Fruit fly (Drosophila melanogaster) whole organism, embryonic: ENCODE measurements around the gene CG33966.
A peak's percentile ranks its signal among the peaks of the same experiment; 100 is the strongest.

ENCODE experiments used
- Abd-B ChIP-seq: fragments of 200-800 bp; sonication (Bioruptor generic); optimal IDR thresholded peaks from 2 replicates; lab custom pipeline; 2018; ENCODE audit warnings: missing biosample characterization, mild to moderate bottlenecking, missing genetic modification characterization, moderate library complexity
- Awh ChIP-seq: fragments of 200-800 bp; sonication (Bioruptor generic); IDR thresholded peaks from 2 replicates; pipeline ENCODE4, ENCODE4 v1.3.6; 2022; ENCODE audit warnings: missing biosample characterization, missing genetic modification characterization
- CG10543 ChIP-seq: fragments of 200-800 bp; sonication (Bioruptor generic); optimal IDR thresholded peaks from 3 replicates; lab custom pipeline; 2017; ENCODE audit warnings: missing biosample characterization, mild to moderate bottlenecking, missing genetic modification characterization, moderate library complexity
- CG13296 ChIP-seq: fragments of 200-800 bp; sonication (Bioruptor generic); optimal IDR thresholded peaks from 3 replicates; lab custom pipeline; 2018; ENCODE audit warnings: missing biosample characterization, mild to moderate bottlenecking, missing genetic modification characterization
- CG13424 ChIP-seq: fragments of 200-800 bp; sonication (Bioruptor generic); optimal IDR thresholded peaks from 2 replicates; lab custom pipeline; 2019; ENCODE audit warnings: missing biosample characterization, mild to moderate bottlenecking, missing genetic modification characterization, moderate library complexity
- CG13775 ChIP-seq: fragments of 200-800 bp; sonication (Bioruptor generic); optimal IDR thresholded peaks from 3 replicates; lab custom pipeline; 2017; ENCODE audit warnings: missing biosample characterization, mild to moderate bottlenecking, missing genetic modification characterization
- CG13894 ChIP-seq: fragments of 200-800 bp; sonication (Bioruptor generic); optimal IDR thresholded peaks from 3 replicates; lab custom pipeline; 2018; ENCODE audit warnings: missing biosample characterization, mild to moderate bottlenecking, missing genetic modification characterization, moderate library complexity
- CG14965 ChIP-seq: fragments of 200-800 bp; sonication (Bioruptor generic); optimal IDR thresholded peaks from 2 replicates; lab custom pipeline; 2016; ENCODE audit warnings: missing biosample characterization, missing genetic modification characterization, borderline replicate concordance
- CG1529 ChIP-seq: fragments of 200-800 bp; sonication (Bioruptor generic); optimal IDR thresholded peaks from 3 replicates; lab custom pipeline; 2018; ENCODE audit warnings: missing biosample characterization, missing genetic modification characterization
- CG15601 ChIP-seq: fragments of 200-800 bp; sonication (Bioruptor generic); optimal IDR thresholded peaks from 3 replicates; lab custom pipeline; 2019; ENCODE audit warnings: missing biosample characterization, mild to moderate bottlenecking, missing genetic modification characterization, moderate library complexity
- CG1603 ChIP-seq: fragments of 200-800 bp; sonication (Bioruptor generic); optimal IDR thresholded peaks from 2 replicates; lab custom pipeline; 2019; ENCODE audit warnings: missing biosample characterization, mild to moderate bottlenecking, missing genetic modification characterization, moderate library complexity
- CG2116 ChIP-seq: fragments of 200-800 bp; sonication (Bioruptor generic); optimal IDR thresholded peaks from 3 replicates; lab custom pipeline; 2018; ENCODE audit warnings: missing biosample characterization, mild to moderate bottlenecking, missing genetic modification characterization
- CG3995 ChIP-seq: fragments of 200-800 bp; sonication (Bioruptor generic); optimal IDR thresholded peaks from 3 replicates; lab custom pipeline; 2016; ENCODE audit warnings: missing biosample characterization, missing genetic modification characterization
- CG4424 ChIP-seq: fragments of 200-800 bp; sonication (Bioruptor generic); optimal IDR thresholded peaks from 3 replicates; lab custom pipeline; 2016; ENCODE audit warnings: missing biosample characterization, missing genetic modification characterization
- CG4707 ChIP-seq: fragments of 200-800 bp; sonication (Bioruptor generic); optimal IDR thresholded peaks from 2 replicates; lab custom pipeline; 2018; ENCODE audit warnings: missing biosample characterization, mild to moderate bottlenecking, missing genetic modification characterization, moderate library complexity
- CG4854 ChIP-seq: fragments of 200-800 bp; sonication (Bioruptor generic); optimal IDR thresholded peaks from 2 replicates; lab custom pipeline; 2016; ENCODE audit warnings: missing biosample characterization, missing genetic modification characterization, inconsistent platforms
- CrebB ChIP-seq: fragments of 200-800 bp; sonication (Bioruptor generic); optimal IDR thresholded peaks from 3 replicates; lab custom pipeline; 2018; ENCODE audit warnings: missing biosample characterization, mild to moderate bottlenecking, missing genetic modification characterization
- Doc2 ChIP-seq: fragments of 200-800 bp; sonication (Bioruptor generic); IDR thresholded peaks from 2 replicates; pipeline ENCODE4 v1.3.6; 2022; ENCODE audit warnings: missing biosample characterization, missing genetic modification characterization
- Fer3 ChIP-seq: fragments of 200-800 bp; sonication (Bioruptor generic); optimal IDR thresholded peaks from 2 replicates; lab custom pipeline; 2018; ENCODE audit warnings: missing biosample characterization, mild to moderate bottlenecking, missing genetic modification characterization, moderate library complexity
- H15 ChIP-seq: fragments of 200-800 bp; sonication (Bioruptor generic); IDR thresholded peaks from 3 replicates; pipeline ENCODE4 v1.3.6; 2022; ENCODE audit warnings: missing biosample characterization, missing genetic modification characterization
- Ravus ChIP-seq: fragments of 200-800 bp; sonication (Bioruptor generic); IDR thresholded peaks from 2 replicates; pipeline ENCODE4 v1.3.6; 2022; ENCODE audit warnings: missing biosample characterization, missing genetic modification characterization
- Spps ChIP-seq: fragments of 200-800 bp; sonication (Bioruptor generic); optimal IDR thresholded peaks from 2 replicates; lab custom pipeline; 2018; ENCODE audit warnings: missing biosample characterization, mild to moderate bottlenecking, missing genetic modification characterization
- Trl ChIP-seq, 3 experiments: fragments of >200 bp in 2 of 3; fragments of 200-800 bp in 1 of 3; sonication (Bioruptor generic) in 1 of 3; optimal IDR thresholded peaks; 2 replicates in 1 of 3; 3 replicates in 2 of 3; lab custom pipeline; 2016 to 2017; ENCODE audit warnings: missing biosample characterization in 1 of 3, missing genetic modification characterization in 1 of 3
- bbx ChIP-seq: fragments of 200-800 bp; sonication (Bioruptor generic); IDR thresholded peaks from 2 replicates; pipeline ENCODE4 v1.3.6; 2022; ENCODE audit warnings: missing biosample characterization, missing genetic modification characterization; ENCODE audit not compliant: partially characterized antibody
- bcd ChIP-seq: fragments of 200-800 bp; sonication (Bioruptor generic); optimal IDR thresholded peaks from 2 replicates; lab custom pipeline; 2017; ENCODE audit warnings: missing biosample characterization, mild to moderate bottlenecking, missing genetic modification characterization
- btn ChIP-seq: fragments of 200-800 bp; sonication (Bioruptor generic); optimal IDR thresholded peaks from 2 replicates; lab custom pipeline; 2016; ENCODE audit warnings: missing biosample characterization, missing genetic modification characterization
- chinmo ChIP-seq: fragments of 200-800 bp; sonication (Bioruptor generic); IDR thresholded peaks from 4 replicates; pipeline ENCODE4 v1.3.6; 2022; ENCODE audit warnings: missing biosample characterization, missing genetic modification characterization; ENCODE audit not compliant: partially characterized antibody
- chm ChIP-seq: fragments of 200-800 bp; sonication (Bioruptor generic); IDR thresholded peaks from 2 replicates; pipeline ENCODE4 v1.3.6; 2022; ENCODE audit warnings: missing biosample characterization, missing genetic modification characterization
- chn ChIP-seq: fragments of 200-800 bp; sonication (Bioruptor generic); optimal IDR thresholded peaks from 2 replicates; lab custom pipeline; 2016; ENCODE audit warnings: missing biosample characterization, missing genetic modification characterization
- danr ChIP-seq: fragments of 200-800 bp; sonication (Bioruptor generic); IDR thresholded peaks from 2 replicates; pipeline ENCODE4 v1.3.6; 2022; ENCODE audit warnings: missing biosample characterization, missing genetic modification characterization
- en ChIP-seq: fragments of 200-800 bp; sonication (Bioruptor generic); optimal IDR thresholded peaks from 2 replicates; lab custom pipeline; 2016; ENCODE audit warnings: missing biosample characterization, missing genetic modification characterization
- fd64A ChIP-seq: fragments of 200-800 bp; sonication (Bioruptor generic); optimal IDR thresholded peaks from 3 replicates; lab custom pipeline; 2018; ENCODE audit warnings: missing biosample characterization, mild to moderate bottlenecking, missing genetic modification characterization
- fru ChIP-seq: fragments of >200 bp; optimal IDR thresholded peaks from 2 replicates; lab custom pipeline; 2017
- hkb ChIP-seq, 2 experiments: fragments of 200-800 bp in 1 of 2; fragments of >200 bp in 1 of 2; sonication (Bioruptor generic) in 1 of 2; IDR thresholded peaks in 1 of 2; optimal IDR thresholded peaks in 1 of 2; 2 replicates each; pipeline versions ENCODE4 v1.3.6 to Lab custom; 2017 to 2022; ENCODE audit warnings: missing biosample characterization in 1 of 2, missing genetic modification characterization in 1 of 2
- luna ChIP-seq: fragments of 200-800 bp; sonication (Bioruptor generic); optimal IDR thresholded peaks from 2 replicates; lab custom pipeline; 2016; ENCODE audit warnings: missing biosample characterization, missing genetic modification characterization
- mam ChIP-seq: fragments of 200-800 bp; sonication (Bioruptor generic); optimal IDR thresholded peaks from 3 replicates; lab custom pipeline; 2016; ENCODE audit warnings: missing biosample characterization, missing genetic modification characterization
- nau ChIP-seq: fragments of 200-800 bp; sonication (Bioruptor generic); optimal IDR thresholded peaks from 3 replicates; lab custom pipeline; 2017; ENCODE audit warnings: missing biosample characterization, mild to moderate bottlenecking, missing genetic modification characterization, missing genetic modification reagents
- oc ChIP-seq: fragments of 200-800 bp; sonication (Bioruptor generic); optimal IDR thresholded peaks from 2 replicates; lab custom pipeline; 2018; ENCODE audit warnings: missing biosample characterization, mild to moderate bottlenecking, missing genetic modification characterization, moderate library complexity
- otp ChIP-seq: fragments of 200-800 bp; sonication (Bioruptor generic); IDR thresholded peaks from 3 replicates; pipeline ENCODE4, ENCODE4 v1.3.6; 2022; ENCODE audit warnings: missing biosample characterization, missing genetic modification characterization
- repo ChIP-seq: fragments of 200-800 bp; sonication (Bioruptor generic); optimal IDR thresholded peaks from 2 replicates; lab custom pipeline; 2016; ENCODE audit warnings: missing biosample characterization, missing genetic modification characterization
- row ChIP-seq: fragments of 200-800 bp; sonication (Bioruptor generic); IDR thresholded peaks from 3 replicates; pipeline ENCODE4 v1.3.6; 2022; ENCODE audit warnings: missing biosample characterization, missing genetic modification characterization
- seq ChIP-seq: fragments of 200-800 bp; sonication (Bioruptor generic); IDR thresholded peaks from 2 replicates; pipeline ENCODE4 v1.3.6; 2022; ENCODE audit warnings: missing biosample characterization, missing genetic modification characterization
- stc ChIP-seq: fragments of 200-800 bp; sonication (Bioruptor generic); IDR thresholded peaks from 2 replicates; pipeline ENCODE4 v1.3.6; 2022; ENCODE audit warnings: missing biosample characterization, missing genetic modification characterization
- sug ChIP-seq: fragments of 200-800 bp; optimal IDR thresholded peaks from 2 replicates; lab custom pipeline; 2019; ENCODE audit warnings: missing biosample characterization, mild to moderate bottlenecking, missing genetic modification characterization, moderate library complexity
- tgo ChIP-seq: fragments of 200-800 bp; sonication (Bioruptor generic); IDR thresholded peaks from 3 replicates; pipeline ENCODE4 v1.3.6; 2022; ENCODE audit warnings: missing biosample characterization, missing genetic modification characterization
- tup ChIP-seq: fragments of 200-800 bp; sonication (Bioruptor generic); optimal IDR thresholded peaks from 2 replicates; lab custom pipeline; 2016; ENCODE audit warnings: missing biosample characterization, mild to moderate bottlenecking, missing genetic modification characterization, moderate library complexity
- wdn ChIP-seq: fragments of 200-800 bp; sonication (Bioruptor generic); IDR thresholded peaks from 2 replicates; pipeline ENCODE4 v1.3.6; 2022; ENCODE audit warnings: missing biosample characterization, missing genetic modification characterization

Gene CG33966

DNA sequence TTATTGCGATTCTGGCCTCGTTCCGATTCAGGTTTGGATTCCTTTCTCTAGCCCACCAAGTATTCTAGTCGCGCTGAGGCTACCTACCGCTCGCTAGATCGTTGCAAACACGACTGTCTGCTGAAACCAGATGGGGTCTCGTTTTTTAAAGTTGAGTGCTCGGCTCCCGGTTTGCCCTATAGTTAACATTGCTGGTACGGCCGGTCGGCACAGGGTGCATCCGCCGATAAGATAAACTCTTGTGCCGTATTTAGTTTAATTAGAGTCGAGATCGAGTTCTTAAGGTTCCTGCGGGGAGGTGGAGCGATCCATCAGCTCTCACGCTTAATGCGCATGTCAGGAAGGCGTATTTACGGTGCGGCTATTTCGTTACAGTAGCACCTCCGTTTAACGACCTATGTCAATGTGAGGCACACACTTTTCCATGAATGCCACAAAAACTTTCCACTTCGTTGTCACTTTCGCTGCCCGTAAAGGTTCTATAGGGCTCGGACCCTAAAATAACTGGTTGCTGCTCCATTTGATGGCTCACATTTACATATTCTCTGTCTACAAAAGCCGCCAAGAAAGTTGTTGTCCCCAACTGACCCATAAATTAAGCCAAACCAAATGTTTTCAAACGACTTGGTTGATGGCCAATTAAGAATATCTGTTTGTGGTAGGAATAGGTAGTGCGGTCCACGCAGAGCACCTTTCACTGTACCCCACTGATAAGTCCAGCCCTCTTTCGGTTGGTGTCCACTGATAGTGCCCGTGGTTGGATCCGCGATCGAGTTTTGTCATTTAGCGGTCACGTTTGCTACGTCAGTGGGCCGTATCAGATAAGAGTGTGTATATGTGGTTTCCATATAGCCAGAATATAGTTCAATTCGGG, 29.0 kb upstream of the CG33966 start, which contains the start of gene CG9119 (continued):
- TF ChIP-seq Doc2 (GFP tag; lab: Robert Waterston, UW), result no peak
- TF ChIP-seq tgo (GFP tag; lab: Robert Waterston, UW), result peak; percentile 59
- 0 out of 4 replicates have a peak, but pooled peaks have one; percentile 33 for TF ChIP-seq chinmo (GFP tag; lab: Robert Waterston, UW)
- peak; percentile 73 for TF ChIP-seq bcd (GFP tag; lab: Kevin White, UChicago)
- TF ChIP-seq row (GFP tag; lab: Robert Waterston, UW), result peak; percentile 89
- TF ChIP-seq hkb (optimal IDR thresholded peaks at IDR 0.05; lab: Kevin White, UChicago), result no peak
- peak; percentile 59; the same call in 1 of the 2 replicates for TF ChIP-seq hkb (GFP tag; IDR thresholded peaks at IDR 0.05; lab: Robert Waterston, UW)
- TF ChIP-seq CG13775 (GFP tag; lab: Kevin White, UChicago), result peak; percentile 68
- TF ChIP-seq chm (GFP tag; lab: Robert Waterston, UW), result peak; percentile 13; the same call in 1 of the 2 replicates
- no peak for TF ChIP-seq en (GFP tag; lab: Kevin White, UChicago)
- peak; percentile 44; the same call in 1 of the 2 replicates for TF ChIP-seq seq (GFP tag; lab: Robert Waterston, UW)
- no peak for TF ChIP-seq CrebB (tag; lab: Kevin White, UChicago)
- no peak for TF ChIP-seq tup (GFP tag; lab: Kevin White, UChicago)
- no peak for TF ChIP-seq bbx
- TF ChIP-seq Ravus, result 0 out of 2 replicates have a peak, but pooled peaks have one; percentile 1
- no peak for TF ChIP-seq CG4854
- peak; percentile 39 for TF ChIP-seq btn (GFP tag; lab: Kevin White, UChicago)
- TF ChIP-seq CG1529 (GFP tag; lab: Kevin White, UChicago), result peak; percentile 18
- TF ChIP-seq CG4424 (GFP tag; lab: Kevin White, UChicago), result peak; percentile 38
- TF ChIP-seq mam (GFP tag; lab: Kevin White, UChicago), result peak; percentile 80
- no peak for TF ChIP-seq CG2116 (GFP tag; lab: Kevin White, UChicago)
- TF ChIP-seq H15 (GFP tag; lab: Robert Waterston, UW), result 0 out of 3 replicates have a peak, but pooled peaks have one; percentile 12
- TF ChIP-seq Spps (tag; lab: Kevin White, UChicago), result peak; percentile 72
- no peak for TF ChIP-seq Trl (optimal IDR thresholded peaks at IDR 0.05; lab: Kevin White, UChicago)
- TF ChIP-seq Trl (GFP tag; optimal IDR thresholded peaks at IDR 0.05; lab: Kevin White, UChicago), result peak; percentile 55
- TF ChIP-seq Awh (GFP tag; lab: Robert Waterston, UW), result 0 out of 2 replicates have a peak, but pooled peaks have one; percentile 40
- no peak for TF ChIP-seq CG4707 (GFP tag; lab: Kevin White, UChicago)
- TF ChIP-seq stc, result no peak
- peak; percentile 51 for TF ChIP-seq nau
- TF ChIP-seq CG10543 (GFP tag; lab: Kevin White, UChicago), result peak; percentile 84
- TF ChIP-seq CG14965 (GFP tag; lab: Kevin White, UChicago), result no peak
- no peak for TF ChIP-seq luna (GFP tag; lab: Kevin White, UChicago)
- peak; percentile 39 for TF ChIP-seq CG15601 (tag; lab: Kevin White, UChicago)
- TF ChIP-seq fru, result no peak
- TF ChIP-seq Fer3 (tag; lab: Kevin White, UChicago), result peak; percentile 47
- TF ChIP-seq Abd-B (GFP tag; lab: Kevin White, UChicago), result peak; percentile 54
- peak; percentile 61 for TF ChIP-seq CG13296 (GFP tag; lab: Kevin White, UChicago)
- peak; percentile 65 for TF ChIP-seq CG13424 (tag; lab: Kevin White, UChicago)
- peak; percentile 40 for TF ChIP-seq oc (tag; lab: Kevin White, UChicago)
- peak; percentile 83 for TF ChIP-seq sug
- peak; percentile 50 for TF ChIP-seq CG13894 (tag; lab: Kevin White, UChicago)
- no peak for TF ChIP-seq chn
- TF ChIP-seq otp (GFP tag; lab: Robert Waterston, UW), result no peak
- peak; percentile 59 for TF ChIP-seq CG1603 (tag; lab: Kevin White, UChicago)
- peak; percentile 40 for TF ChIP-seq CG3995
- TF ChIP-seq wdn (GFP tag; lab: Robert Waterston, UW), result 0 out of 2 replicates have a peak, but pooled peaks have one; percentile 47
- TF ChIP-seq fd64A (GFP tag; lab: Kevin White, UChicago), result peak; percentile 45
- no peak for TF ChIP-seq repo (GFP tag; lab: Kevin White, UChicago)
- 0 out of 2 replicates have a peak, but pooled peaks have one; percentile 43 for TF ChIP-seq danr (GFP tag; lab: Robert Waterston, UW)
